Worm (Caenorhabditis elegans): ENCODE data around the gene sdz-21.
A peak's percentile ranks its signal among the peaks of the same experiment; 100 is the strongest.

sdz-21 gene

ce11 chrIII:5678935-5679334 lies 22.1 kb upstream of the sdz-21 start, which contains the start of the genes ska-3 and rps-12 (continued):
- TF ChIP-seq Y48G9A.11 (GFP tag; IDR thresholded peaks at IDR 0.05), result peak; percentile 88
- TF ChIP-seq Y105C5A.15 (GFP tag; IDR thresholded peaks at IDR 0.05), result no peak
- TF ChIP-seq mxl-3 (GFP tag; optimal IDR thresholded peaks at IDR 0.05), result peak; percentile 80
- TF ChIP-seq unc-62 (GFP tag; optimal IDR thresholded peaks at IDR 0.05 in 1 of 2), result peak in 1 of 2 experiments; percentile 100
- TF ChIP-seq unc-62 (tag; optimal IDR thresholded peaks at IDR 0.05), result no peak
- no peak for TF ChIP-seq ceh-62 (tag; optimal IDR thresholded peaks at IDR 0.05)
- TF ChIP-seq mep-1 (tag; optimal IDR thresholded peaks at IDR 0.05), result peak; percentile 99
- peak; percentile 99 for TF ChIP-seq nhr-6 (tag; optimal IDR thresholded peaks at IDR 0.05)
- peak; percentile 27 for TF ChIP-seq ceh-28 (tag; optimal IDR thresholded peaks at IDR 0.05)
- peak; percentile 86 for TF ChIP-seq zag-1 (tag; optimal IDR thresholded peaks at IDR 0.05)
- TF ChIP-seq Y5F2A.4 (GFP tag; optimal IDR thresholded peaks at IDR 0.05), result peak; percentile 48
- TF ChIP-seq egl-27 (tag; optimal IDR thresholded peaks at IDR 0.05), result no peak
- no peak for TF ChIP-seq tag-97 (GFP tag; IDR thresholded peaks at IDR 0.05)
- peak; percentile 89 for TF ChIP-seq unc-130 (GFP tag; optimal IDR thresholded peaks at IDR 0.05)
- peak; percentile 49 to 92 for TF ChIP-seq hif-1 (tag; optimal IDR thresholded peaks at IDR 0.05)
- no peak for TF ChIP-seq unc-39 (tag; optimal IDR thresholded peaks at IDR 0.05)
- peak; percentile 96 for TF ChIP-seq nhr-42 (GFP tag; IDR thresholded peaks at IDR 0.05)
- peak; percentile 98 for TF ChIP-seq arid-1 (GFP tag; conservative IDR thresholded peaks at IDR 0.05)
- TF ChIP-seq saeg-2 (GFP tag; IDR thresholded peaks at IDR 0.05), result peak; percentile 85
- TF ChIP-seq dmd-9 (GFP tag; IDR thresholded peaks at IDR 0.05), result peak; percentile 96
- TF ChIP-seq nhr-41 (GFP tag; IDR thresholded peaks at IDR 0.05), result 0 out of 2 replicates have a peak, but pooled peaks have one; percentile 62
- TF ChIP-seq pqm-1 (tag; optimal IDR thresholded peaks at IDR 0.05), result peak; percentile 74
- peak; percentile 55 for TF ChIP-seq fos-1 (tag; optimal IDR thresholded peaks at IDR 0.05)
- peak; percentile 44 for TF ChIP-seq ztf-11 (tag; optimal IDR thresholded peaks at IDR 0.05)
- peak; percentile 100 for TF ChIP-seq aha-1 (tag)
- peak in 1 of 2 experiments; percentile 80 for TF ChIP-seq daf-16 (GFP tag; optimal IDR thresholded peaks at IDR 0.05)
- peak; percentile 91 for TF ChIP-seq daf-16 (tag; optimal IDR thresholded peaks at IDR 0.05)
- TF ChIP-seq daf-8 (GFP tag; IDR thresholded peaks at IDR 0.05), result no peak
- TF ChIP-seq duxl-1 (tag; optimal IDR thresholded peaks at IDR 0.05; ENCODE audit: poor library complexity), result peak; percentile 96
- TF ChIP-seq ZK546.5 (tag; optimal IDR thresholded peaks at IDR 0.05), result peak in 1 of 2 experiments; percentile 87
- no peak for TF ChIP-seq daf-12 (tag; optimal IDR thresholded peaks at IDR 0.05)
- peak; percentile 65 for TF ChIP-seq nhr-10 (tag; optimal IDR thresholded peaks at IDR 0.05)
- peak; percentile 96 for TF ChIP-seq nhr-102 (tag; optimal IDR thresholded peaks at IDR 0.05)
- TF ChIP-seq spr-1 (tag; optimal IDR thresholded peaks at IDR 0.05), result peak; percentile 94
- TF ChIP-seq dve-1 (tag; optimal IDR thresholded peaks at IDR 0.05; ENCODE audit: insufficient read depth), result peak; percentile 100
- TF ChIP-seq lir-3 (tag; optimal IDR thresholded peaks at IDR 0.05), result peak; percentile 29
- peak; percentile 94 for TF ChIP-seq spr-3 (GFP tag; optimal IDR thresholded peaks at IDR 0.05)
- TF ChIP-seq ZK337.2 (GFP tag; IDR thresholded peaks at IDR 0.05), result peak; percentile 75; the same call in 1 of the 2 replicates
- TF ChIP-seq nhr-77 (tag; optimal IDR thresholded peaks at IDR 0.05), result peak; percentile 99
- TF ChIP-seq pha-4 (GFP tag; IDR thresholded peaks at IDR 0.05), result peak; percentile 94
- TF ChIP-seq pha-4 (tag; optimal IDR thresholded peaks at IDR 0.05), result peak; percentile 99
- TF ChIP-seq nhr-11 (tag; optimal IDR thresholded peaks at IDR 0.05), result peak; percentile 100
- peak; percentile 90 for TF ChIP-seq mdt-29 (GFP tag; IDR thresholded peaks at IDR 0.05)
- peak; percentile 98 for TF ChIP-seq dmd-6 (GFP tag; IDR thresholded peaks at IDR 0.05)
- peak; percentile 4 for TF ChIP-seq attf-4 (tag; optimal IDR thresholded peaks at IDR 0.05)
- peak; percentile 97 for TF ChIP-seq lin-15B (tag; optimal IDR thresholded peaks at IDR 0.05)
- TF ChIP-seq F37D6.2 (tag; optimal IDR thresholded peaks at IDR 0.05), result peak; percentile 93
- TF ChIP-seq madf-9 (GFP tag; conservative IDR thresholded peaks at IDR 0.05), result peak; percentile 93
- TF ChIP-seq D1046.2 (GFP tag; IDR thresholded peaks at IDR 0.05), result peak; percentile 94
- peak; percentile 84 for TF ChIP-seq nhr-48 (tag; optimal IDR thresholded peaks at IDR 0.05)
- TF ChIP-seq dpl-1 (GFP tag; optimal IDR thresholded peaks at IDR 0.05), result peak; percentile 99
- TF ChIP-seq nhr-111 (GFP tag; optimal IDR thresholded peaks at IDR 0.05), result no peak
- TF ChIP-seq snpc-1.2 (GFP tag; IDR thresholded peaks at IDR 0.05), result peak; percentile 68; the same call in 1 of the 2 replicates

All from whole organism, L4 larva.